Worm (Caenorhabditis elegans) whole organism, late embryonic: ENCODE results near the gene nhr-251.

Experiments
- ama-1 ChIP-seq: fragments of 150-350 bp; optimal IDR thresholded peaks from 2 replicates; lab custom pipeline; 2014
- ceh-2 ChIP-seq: sonication (generic microtip); optimal IDR thresholded peaks from 2 replicates; lab custom pipeline; 2016; ENCODE audit warnings: missing genotype, missing genetic modification characterization, missing compliant biosample characterization
- gmeb-2 ChIP-seq: sonication (generic microtip); optimal IDR thresholded peaks from 2 replicates; lab custom pipeline; 2016; ENCODE audit warnings: missing genetic modification characterization, inconsistent platforms, missing compliant biosample characterization
- nfya-1 ChIP-seq: sonication (generic microtip); optimal IDR thresholded peaks from 2 replicates; lab custom pipeline; 2017; ENCODE audit warnings: missing genetic modification characterization, mild to moderate bottlenecking, missing compliant biosample characterization, antibody characterized with exemption, moderate library complexity
- npax-4 ChIP-seq: sonication (generic microtip); optimal IDR thresholded peaks from 2 replicates; lab custom pipeline; 2016; ENCODE audit warnings: missing genetic modification characterization, missing compliant biosample characterization
- pag-3 ChIP-seq: sonication (generic microtip); optimal IDR thresholded peaks from 2 replicates; lab custom pipeline; 2016; ENCODE audit warnings: missing compliant biosample characterization, missing genetic modification characterization, borderline replicate concordance
- pat-9 ChIP-seq: fragments of 200-800 bp; sonication (Bioruptor generic); optimal IDR thresholded peaks from 2 replicates; lab custom pipeline; 2018; ENCODE audit warnings: mild to moderate bottlenecking, missing genetic modification characterization, moderate library complexity, missing compliant biosample characterization
- pqm-1 ChIP-seq: sonication (generic microtip); optimal IDR thresholded peaks from 2 replicates; lab custom pipeline; 2016; ENCODE audit warnings: missing genetic modification characterization, missing compliant biosample characterization
- syd-9 ChIP-seq: sonication (generic microtip); optimal IDR thresholded peaks from 2 replicates; lab custom pipeline; 2016; ENCODE audit warnings: mild to moderate bottlenecking, missing genetic modification characterization, moderate library complexity, missing compliant biosample characterization

DNA sequence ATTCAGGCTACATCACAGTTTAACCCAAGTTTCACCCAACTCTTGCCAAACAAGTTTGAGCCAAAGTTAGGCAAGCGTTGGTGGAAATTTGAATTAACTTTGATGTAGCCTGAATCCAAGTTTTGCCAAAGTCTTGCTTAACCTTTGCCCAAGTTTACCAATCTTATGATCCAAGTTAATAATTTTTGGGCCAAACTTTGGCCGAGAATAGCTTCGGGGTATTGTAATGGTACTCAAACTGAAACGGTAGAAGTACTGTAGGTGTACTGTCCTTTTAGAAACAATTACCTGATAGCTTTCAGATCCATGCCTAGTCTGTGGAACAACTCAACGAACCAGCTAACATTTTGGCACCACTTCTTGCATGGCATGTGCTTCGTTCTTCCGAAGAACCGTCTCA, at the start of gene nhr-251:
- TF ChIP-seq gmeb-2 (tag; lab: Kevin White, UChicago) (no peak), ama-1 (lab: Kevin White, UChicago) (no peak), nfya-1 (tag; lab: Kevin White, UChicago) (no peak), pqm-1 (tag; lab: Kevin White, UChicago) (no peak), pag-3 (tag; lab: Kevin White, UChicago) (no peak), syd-9 (tag; lab: Kevin White, UChicago) (no peak), pat-9 (tag; lab: Kevin White, UChicago) (no peak), ceh-2 (tag; lab: Kevin White, UChicago) (no peak), npax-4 (tag; lab: Kevin White, UChicago) (no peak)
